Fruit fly (Drosophila melanogaster) whole organism, embryonic: ENCODE data around the gene CG15912.

ENCODE experiments used
- CG11560 ChIP-seq: fragments of 200-800 bp; sonication (Bioruptor generic); IDR thresholded peaks from 3 replicates; pipeline ENCODE4 v1.3.6; 2022; ENCODE audit warnings: missing biosample characterization, missing genetic modification characterization
- CG12744 ChIP-seq: fragments of 200-800 bp; sonication (Bioruptor generic); optimal IDR thresholded peaks from 2 replicates; lab custom pipeline; 2016; ENCODE audit warnings: missing biosample characterization, missing genetic modification characterization
- CG17361 ChIP-seq: fragments of 200-800 bp; sonication (Bioruptor generic); IDR thresholded peaks from 3 replicates; pipeline ENCODE4 v1.3.6; 2022; ENCODE audit warnings: missing biosample characterization, missing genetic modification characterization
- CG2712 ChIP-seq: fragments of 200-800 bp; optimal IDR thresholded peaks from 3 replicates; lab custom pipeline; 2019; ENCODE audit warnings: missing biosample characterization, mild to moderate bottlenecking, missing genetic modification characterization, moderate library complexity
- CG32772 ChIP-seq: fragments of 200-800 bp; sonication (Bioruptor generic); IDR thresholded peaks from 2 replicates; pipeline ENCODE4 v1.3.6; 2022; ENCODE audit warnings: missing biosample characterization, missing genetic modification characterization
- CG7745 ChIP-seq: fragments of 200-800 bp; sonication (Bioruptor generic); optimal IDR thresholded peaks from 2 replicates; lab custom pipeline; 2018; ENCODE audit warnings: missing biosample characterization, mild to moderate bottlenecking, missing genetic modification characterization, moderate library complexity
- CG7839 ChIP-seq: fragments of 200-800 bp; sonication (Bioruptor generic); optimal IDR thresholded peaks from 3 replicates; lab custom pipeline; 2018; ENCODE audit warnings: missing biosample characterization, mild to moderate bottlenecking, missing genetic modification characterization, moderate library complexity
- CkIIα-i1 ChIP-seq: fragments of 200-800 bp; sonication (Bioruptor generic); IDR thresholded peaks from 2 replicates; pipeline ENCODE4 v1.3.6; 2022; ENCODE audit warnings: missing biosample characterization, missing genetic modification characterization
- CrebB ChIP-seq: fragments of 200-800 bp; sonication (Bioruptor generic); optimal IDR thresholded peaks from 3 replicates; lab custom pipeline; 2018; ENCODE audit warnings: missing biosample characterization, mild to moderate bottlenecking, missing genetic modification characterization
- D19A ChIP-seq: fragments of 200-800 bp; optimal IDR thresholded peaks from 3 replicates; lab custom pipeline; 2019; ENCODE audit warnings: missing biosample characterization, mild to moderate bottlenecking, missing genetic modification characterization, moderate library complexity
- Dad ChIP-seq: fragments of 200-800 bp; sonication (Bioruptor generic); optimal IDR thresholded peaks from 3 replicates; lab custom pipeline; 2016; ENCODE audit warnings: missing biosample characterization, missing genetic modification characterization
- Eip74EF ChIP-seq, 2 experiments: fragments of 200-800 bp in 1 of 2; fragments of >200 bp in 1 of 2; sonication (Bioruptor generic) in 1 of 2; optimal IDR thresholded peaks; 2 replicates each; lab custom pipeline; 2017 to 2019; ENCODE audit warnings: missing biosample characterization in 2 of 2, missing genetic modification characterization in 2 of 2, mild to moderate bottlenecking in 1 of 2, moderate library complexity in 1 of 2
- H15 ChIP-seq: fragments of 200-800 bp; sonication (Bioruptor generic); IDR thresholded peaks from 3 replicates; pipeline ENCODE4 v1.3.6; 2022; ENCODE audit warnings: missing biosample characterization, missing genetic modification characterization
- HLH3B ChIP-seq: fragments of 200-800 bp; sonication (Bioruptor generic); IDR thresholded peaks from 2 replicates; pipeline ENCODE4 v1.3.6; 2022; ENCODE audit warnings: missing biosample characterization, missing genetic modification characterization
- Lpt ChIP-seq: fragments of >200 bp; optimal IDR thresholded peaks from 2 replicates; lab custom pipeline; 2018; ENCODE audit warnings: missing biosample characterization, missing genetic modification characterization
- MBD-R2 ChIP-seq: fragments of 200-800 bp; sonication (Bioruptor generic); IDR thresholded peaks from 2 replicates; pipeline ENCODE4 v1.3.6; 2022; ENCODE audit warnings: missing biosample characterization, missing genetic modification characterization
- Med ChIP-seq: fragments of 200-800 bp; sonication (Bioruptor generic); peaks from one replicate; lab custom pipeline; 2016; ENCODE audit warnings: missing biosample characterization, missing genetic modification characterization, mild to moderate bottlenecking, inconsistent platforms, moderate library complexity
- Nf-YB ChIP-seq: fragments of 200-800 bp; sonication (Bioruptor generic); optimal IDR thresholded peaks from 3 replicates; lab custom pipeline; 2019; ENCODE audit warnings: missing biosample characterization, mild to moderate bottlenecking, missing genetic modification characterization, moderate library complexity
- Pdp1 ChIP-seq, 2 experiments: fragments of 200-800 bp; sonication (Bioruptor generic); optimal IDR thresholded peaks; 3 replicates each; lab custom pipeline; 2016; ENCODE audit warnings: missing biosample characterization in 2 of 2, missing genetic modification characterization in 2 of 2, mild to moderate bottlenecking in 1 of 2, moderate library complexity in 1 of 2
- Sox102F ChIP-seq: fragments of 200-800 bp; sonication (Bioruptor generic); optimal IDR thresholded peaks from 2 replicates; lab custom pipeline; 2018; ENCODE audit warnings: missing biosample characterization, mild to moderate bottlenecking, missing genetic modification characterization, moderate library complexity
- YL-1 ChIP-seq: fragments of 200-800 bp; sonication (Bioruptor generic); optimal IDR thresholded peaks from 3 replicates; lab custom pipeline; 2017; ENCODE audit warnings: missing biosample characterization, mild to moderate bottlenecking, missing genetic modification characterization
- crol ChIP-seq: fragments of 200-800 bp; sonication (Bioruptor generic); IDR thresholded peaks from 2 replicates; pipeline ENCODE4 v1.3.6; 2022; ENCODE audit warnings: missing biosample characterization, missing genetic modification characterization
- en ChIP-seq: fragments of 200-800 bp; sonication (Bioruptor generic); optimal IDR thresholded peaks from 2 replicates; lab custom pipeline; 2016; ENCODE audit warnings: missing biosample characterization, missing genetic modification characterization
- exex ChIP-seq: fragments of 200-800 bp; sonication (Bioruptor generic); optimal IDR thresholded peaks from 4 replicates; lab custom pipeline; 2018; ENCODE audit warnings: missing biosample characterization, mild to moderate bottlenecking, missing genetic modification characterization, moderate library complexity
- fd102C ChIP-seq: fragments of 200-800 bp; sonication (Bioruptor generic); optimal IDR thresholded peaks from 2 replicates; lab custom pipeline; 2018; ENCODE audit warnings: missing biosample characterization, mild to moderate bottlenecking, missing genetic modification characterization, moderate library complexity
- fd64A ChIP-seq: fragments of 200-800 bp; sonication (Bioruptor generic); optimal IDR thresholded peaks from 3 replicates; lab custom pipeline; 2018; ENCODE audit warnings: missing biosample characterization, mild to moderate bottlenecking, missing genetic modification characterization
- fu2 ChIP-seq: fragments of 200-800 bp; sonication (Bioruptor generic); optimal IDR thresholded peaks from 2 replicates; lab custom pipeline; 2016; ENCODE audit warnings: missing biosample characterization, missing genetic modification characterization
- gcm ChIP-seq: fragments of 200-800 bp; sonication (Bioruptor generic); optimal IDR thresholded peaks from 2 replicates; lab custom pipeline; 2019; ENCODE audit warnings: missing biosample characterization, mild to moderate bottlenecking, missing genetic modification characterization, moderate library complexity
- grn ChIP-seq: fragments of 200-800 bp; sonication (Bioruptor generic); optimal IDR thresholded peaks from 3 replicates; lab custom pipeline; 2017; ENCODE audit warnings: missing biosample characterization, missing genetic modification characterization
- gt ChIP-seq: fragments of 200-800 bp; sonication (Bioruptor generic); IDR thresholded peaks from 2 replicates; pipeline ENCODE4 v1.3.6; 2022; ENCODE audit warnings: missing biosample characterization, missing genetic modification characterization
- hkb ChIP-seq, 2 experiments: fragments of 200-800 bp in 1 of 2; fragments of >200 bp in 1 of 2; sonication (Bioruptor generic) in 1 of 2; IDR thresholded peaks in 1 of 2; optimal IDR thresholded peaks in 1 of 2; 2 replicates each; pipeline versions ENCODE4 v1.3.6 to Lab custom; 2017 to 2022; ENCODE audit warnings: missing biosample characterization in 1 of 2, missing genetic modification characterization in 1 of 2
- insv ChIP-seq, 2 experiments: fragments of 200-800 bp; sonication (Bioruptor generic); optimal IDR thresholded peaks; 3 replicates each; lab custom pipeline; 2016 to 2018; ENCODE audit warnings: missing biosample characterization in 2 of 2, missing genetic modification characterization in 2 of 2
- jing ChIP-seq: fragments of 200-800 bp; sonication (Bioruptor generic); optimal IDR thresholded peaks from 2 replicates; lab custom pipeline; 2018; ENCODE audit warnings: missing biosample characterization, mild to moderate bottlenecking, missing genetic modification characterization
- lab ChIP-seq: fragments of 200-800 bp; sonication (Bioruptor generic); optimal IDR thresholded peaks from 3 replicates; lab custom pipeline; 2017; ENCODE audit warnings: missing biosample characterization, missing genetic modification characterization, mild to moderate bottlenecking, moderate library complexity, missing genetic modification reagents
- nom ChIP-seq: fragments of 200-800 bp; sonication (Bioruptor generic); optimal IDR thresholded peaks from 2 replicates; lab custom pipeline; 2017; ENCODE audit warnings: missing biosample characterization, missing genetic modification characterization, mild to moderate bottlenecking, moderate library complexity, missing genetic modification reagents
- phol ChIP-seq: fragments of 200-800 bp; sonication (Bioruptor generic); optimal IDR thresholded peaks from 3 replicates; lab custom pipeline; 2018; ENCODE audit warnings: missing biosample characterization, mild to moderate bottlenecking, missing genetic modification characterization, moderate library complexity
- prd ChIP-seq, 3 experiments: fragments of >200 bp in 2 of 3; fragments of 200-800 bp in 1 of 3; sonication (Bioruptor generic) in 1 of 3; optimal IDR thresholded peaks in 2 of 3; IDR thresholded peaks in 1 of 3; 2 replicates in 2 of 3; 3 replicates in 1 of 3; pipeline versions ENCODE4 v1.3.6 to Lab custom; 2017 to 2022; ENCODE audit warnings: missing biosample characterization in 1 of 3, missing genetic modification characterization in 1 of 3
- pzg ChIP-seq: fragments of 200-800 bp; sonication (Bioruptor generic); optimal IDR thresholded peaks from 3 replicates; lab custom pipeline; 2018; ENCODE audit warnings: missing biosample characterization, mild to moderate bottlenecking, missing genetic modification characterization, moderate library complexity
- sens-2 ChIP-seq: fragments of 200-800 bp; sonication (Bioruptor generic); IDR thresholded peaks from 2 replicates; pipeline ENCODE4 v1.3.6; 2022; ENCODE audit warnings: missing biosample characterization, missing genetic modification characterization
- sug ChIP-seq: fragments of 200-800 bp; optimal IDR thresholded peaks from 2 replicates; lab custom pipeline; 2019; ENCODE audit warnings: missing biosample characterization, mild to moderate bottlenecking, missing genetic modification characterization, moderate library complexity
- tna ChIP-seq: fragments of 200-800 bp; sonication (Bioruptor generic); IDR thresholded peaks from 2 replicates; pipeline ENCODE4 v1.3.6; 2022; ENCODE audit warnings: missing biosample characterization, missing genetic modification characterization; ENCODE audit not compliant: partially characterized antibody

Gene CG15912

dm6 chrX:4582422-4582821, 33.6 kb downstream of the CG15912 start (continued):
- TF ChIP-seq phol (tag; lab: Kevin White, UChicago), result peak; percentile 8
- TF ChIP-seq CG7839 (tag; lab: Kevin White, UChicago), result peak; percentile 10
- TF ChIP-seq jing (GFP tag; lab: Kevin White, UChicago), result no peak
- no peak for TF ChIP-seq prd (optimal IDR thresholded peaks at IDR 0.05; lab: Kevin White, UChicago)
- TF ChIP-seq prd (GFP tag; IDR thresholded peaks at IDR 0.05; lab: Robert Waterston, UW), result 0 out of 3 replicates have a peak, but pooled peaks have one; percentile 15
- peak; percentile 39 for TF ChIP-seq Sox102F (GFP tag; lab: Kevin White, UChicago)
- TF ChIP-seq Eip74EF (GFP tag; optimal IDR thresholded peaks at IDR 0.05; lab: Kevin White, UChicago), result no peak
- no peak for TF ChIP-seq CrebB (tag; lab: Kevin White, UChicago)
- TF ChIP-seq YL-1 (GFP tag; lab: Kevin White, UChicago), result no peak

dm6 chrX:4587584-4587983, 38.7 kb downstream of the CG15912 start:
- TF ChIP-seq grn (GFP tag; lab: Kevin White, UChicago) (peak; percentile 57), sug (tag; lab: Kevin White, UChicago) (peak; percentile 16), lab (GFP tag; lab: Kevin White, UChicago) (peak; percentile 62), exex (tag; lab: Kevin White, UChicago) (peak; percentile 2), pzg (GFP tag; lab: Kevin White, UChicago) (no peak), Med (GFP tag; lab: Kevin White, UChicago) (peak; percentile 48)

- TF ChIP-seq fd64A (GFP tag; lab: Kevin White, UChicago) (no peak), Nf-YB (GFP tag; lab: Kevin White, UChicago) (peak; percentile 71), Pdp1 (GFP tag; optimal IDR thresholded peaks at IDR 0.05; lab: Kevin White, UChicago) (peak in 1 of 2 experiments; percentile 42), gcm (GFP tag; lab: Kevin White, UChicago) (peak; percentile 83), Lpt (GFP tag; lab: Kevin White, UChicago) (no peak)
- TF ChIP-seq, all 482 proteins: peak for 3
These were observed 40.1 kb downstream of the CG15912 start for dm6 chrX:4588981-4589380.

dm6 chrX:4589951-4590771, 41.3 kb downstream of the CG15912 start:
- TF ChIP-seq CG17361 (GFP tag; lab: Robert Waterston, UW), result peak; percentile 77
- TF ChIP-seq CG2712 (tag; lab: Kevin White, UChicago), result peak; percentile 84
- TF ChIP-seq nom (GFP tag; lab: Kevin White, UChicago), result peak; percentile 67
- peak; percentile 4 for TF ChIP-seq Dad (GFP tag; lab: Kevin White, UChicago)
- TF ChIP-seq tna (GFP tag; lab: Robert Waterston, UW), result no peak
- TF ChIP-seq fd102C (GFP tag; lab: Kevin White, UChicago), result peak; percentile 27
- TF ChIP-seq CG32772 (GFP tag; lab: Robert Waterston, UW), result peak; percentile 93
- peak; percentile 91 for TF ChIP-seq HLH3B
- TF ChIP-seq CG7745 (tag; lab: Kevin White, UChicago), result no peak
- no peak for TF ChIP-seq CG12744 (GFP tag; lab: Kevin White, UChicago)
- peak; percentile 69; the same call in 2 of the 3 replicates for TF ChIP-seq CG11560 (tag; lab: Robert Waterston, UW)
- TF ChIP-seq gt (GFP tag; lab: Robert Waterston, UW), result peak; percentile 78
- 0 out of 2 replicates have a peak, but pooled peaks have one; percentile 24 for TF ChIP-seq CkIIα-i1
- no peak for TF ChIP-seq hkb (optimal IDR thresholded peaks at IDR 0.05; lab: Kevin White, UChicago)
- peak; percentile 84 for TF ChIP-seq hkb (GFP tag; IDR thresholded peaks at IDR 0.05; lab: Robert Waterston, UW)
- TF ChIP-seq H15 (GFP tag; lab: Robert Waterston, UW), result peak; percentile 89
- TF ChIP-seq fu2 (GFP tag; lab: Kevin White, UChicago), result peak; percentile 23
- peak; percentile 10 for TF ChIP-seq YL-1 (GFP tag; lab: Kevin White, UChicago)
- TF ChIP-seq crol (GFP tag; lab: Robert Waterston, UW), result peak; percentile 88
- TF ChIP-seq insv (GFP tag; optimal IDR thresholded peaks at IDR 0.05; lab: Kevin White, UChicago), result no peak
- TF ChIP-seq D19A (tag; lab: Kevin White, UChicago), result peak; percentile 56
- peak; percentile 13 for TF ChIP-seq en (GFP tag; lab: Kevin White, UChicago)
- peak; percentile 87; the same call in 1 of the 2 replicates for TF ChIP-seq sens-2
- peak; percentile 74 for TF ChIP-seq MBD-R2 (GFP tag; lab: Robert Waterston, UW)
